Worm (Caenorhabditis elegans) whole organism, L1 larva: ENCODE data around the gene R07E5.11.

ENCODE experiments used
- C04F5.9 ChIP-seq: sonication (generic microtip); optimal IDR thresholded peaks from 2 replicates; lab custom pipeline; 2016; ENCODE audit warnings: missing genetic modification characterization, missing compliant biosample characterization
- C16A3.4 ChIP-seq: fragments of 150-350 bp; optimal IDR thresholded peaks from 2 replicates; lab custom pipeline; 2014; ENCODE audit warnings: missing biosample characterization, missing genetic modification characterization
- C34B4.2 ChIP-seq: sonication (generic microtip); optimal IDR thresholded peaks from 2 replicates; lab custom pipeline; 2017; ENCODE audit warnings: mild to moderate bottlenecking, missing genetic modification characterization, missing compliant biosample characterization
- F16B12.6 ChIP-seq: fragments of 150-350 bp; optimal IDR thresholded peaks from 2 replicates; lab custom pipeline; 2014; ENCODE audit warnings: missing biosample characterization, missing genetic modification characterization
- aha-1 ChIP-seq: fragments of 150-350 bp; optimal IDR thresholded peaks from 2 replicates; lab custom pipeline; 2014; ENCODE audit warnings: missing biosample characterization, missing genetic modification characterization
- alr-1 ChIP-seq: fragments of 200-800 bp; sonication (Bioruptor generic); optimal IDR thresholded peaks from 2 replicates; lab custom pipeline; 2018; ENCODE audit warnings: borderline replicate concordance, mild to moderate bottlenecking, missing genetic modification characterization, missing compliant biosample characterization
- aly-2 ChIP-seq: fragments of 150-350 bp; optimal IDR thresholded peaks from 2 replicates; lab custom pipeline; 2014; ENCODE audit warnings: missing biosample characterization, missing genetic modification characterization
- ama-1 ChIP-seq: fragments of 150-350 bp; optimal IDR thresholded peaks from 2 replicates; lab custom pipeline; 2014
- blmp-1 ChIP-seq: fragments of 150-350 bp; optimal IDR thresholded peaks from 2 replicates; lab custom pipeline; 2014; ENCODE audit warnings: missing biosample characterization, missing genetic modification characterization
- ceh-63 ChIP-seq: fragments of 200-800 bp; sonication (Bioruptor generic); optimal IDR thresholded peaks from 2 replicates; lab custom pipeline; 2018; ENCODE audit warnings: mild to moderate bottlenecking, missing genetic modification characterization, missing compliant biosample characterization
- ceh-88 ChIP-seq: fragments of 200-800 bp; sonication (Bioruptor generic); IDR thresholded peaks from 2 replicates; pipeline ENCODE4 v1.3.6; 2022; ENCODE audit warnings: missing genetic modification characterization, missing compliant biosample characterization
- dpl-1 ChIP-seq, 3 experiments: fragments of 150-350 bp in 2 of 3; sonication (generic microtip) in 1 of 3; optimal IDR thresholded peaks; 2 replicates each; lab custom pipeline; 2014 to 2017; ENCODE audit warnings: missing biosample characterization in 3 of 3, missing genetic modification characterization in 3 of 3, missing genetic modification reagents in 3 of 3
- egl-13 ChIP-seq: sonication (generic microtip); optimal IDR thresholded peaks from 2 replicates; lab custom pipeline; 2016; ENCODE audit warnings: missing genotype, missing genetic modification reagents, missing genetic modification characterization, missing compliant biosample characterization
- elt-2 ChIP-seq: sonication (generic microtip); optimal IDR thresholded peaks from 2 replicates; lab custom pipeline; 2016; ENCODE audit warnings: missing genetic modification characterization, mild to moderate bottlenecking, inconsistent platforms, missing compliant biosample characterization, missing genetic modification reagents
- elt-3 ChIP-seq, 6 experiments: fragments of 150-350 bp in 1 of 6; sonication (generic microtip); optimal IDR thresholded peaks; 2 replicates each; lab custom pipeline; 2017 to 2018; ENCODE audit warnings: missing biosample characterization in 6 of 6, missing genetic modification characterization in 6 of 6, inconsistent platforms in 1 of 6
- ets-5 ChIP-seq: fragments of 200-800 bp; sonication (Bioruptor generic); IDR thresholded peaks from 2 replicates; pipeline ENCODE4 v1.3.6; 2022; ENCODE audit warnings: missing genetic modification characterization, missing compliant biosample characterization
- fkh-10 ChIP-seq: sonication (generic microtip); optimal IDR thresholded peaks from 2 replicates; lab custom pipeline; 2017; ENCODE audit warnings: missing biosample characterization, missing genetic modification reagents, missing genetic modification characterization
- fos-1 ChIP-seq: fragments of 150-350 bp; optimal IDR thresholded peaks from 2 replicates; lab custom pipeline; 2014; ENCODE audit warnings: missing biosample characterization, missing genetic modification characterization
- hpl-2 ChIP-seq: fragments of 150-350 bp; optimal IDR thresholded peaks from 2 replicates; lab custom pipeline; 2014; ENCODE audit warnings: missing biosample characterization, missing genetic modification reagents, missing genetic modification characterization
- isw-1 ChIP-seq: fragments of 200-800 bp; sonication (Bioruptor generic); IDR thresholded peaks from 2 replicates; pipeline ENCODE4 v1.3.6; 2022; ENCODE audit warnings: missing genetic modification characterization, missing compliant biosample characterization
- jun-1 ChIP-seq: fragments of 150-350 bp; optimal IDR thresholded peaks from 2 replicates; lab custom pipeline; 2014; ENCODE audit warnings: missing biosample characterization, missing genetic modification reagents, missing genetic modification characterization
- lin-14 ChIP-seq: fragments of 200-800 bp; sonication (Bioruptor generic); optimal IDR thresholded peaks from 2 replicates; lab custom pipeline; 2018; ENCODE audit warnings: mild to moderate bottlenecking, missing genetic modification characterization, moderate library complexity, missing compliant biosample characterization
- lin-35 ChIP-seq, 2 experiments: fragments of 150-350 bp; optimal IDR thresholded peaks; 2 replicates each; lab custom pipeline; 2014; ENCODE audit warnings: missing biosample characterization in 2 of 2, missing genetic modification characterization in 2 of 2, missing genetic modification reagents in 2 of 2
- lin-39 ChIP-seq: fragments of 150-350 bp; optimal IDR thresholded peaks from 2 replicates; lab custom pipeline; 2014; ENCODE audit warnings: missing biosample characterization, missing genetic modification reagents, missing genetic modification characterization
- lir-3 ChIP-seq: sonication (generic microtip); optimal IDR thresholded peaks from 2 replicates; lab custom pipeline; 2016; ENCODE audit warnings: mild to moderate bottlenecking, missing genetic modification characterization, moderate library complexity, missing compliant biosample characterization; ENCODE audit not compliant: poor library complexity
- lsy-2 ChIP-seq, 2 experiments: fragments of 150-350 bp; optimal IDR thresholded peaks; 2 replicates each; lab custom pipeline; 2014; ENCODE audit warnings: missing biosample characterization in 2 of 2, missing genetic modification characterization in 2 of 2
- mdl-1 ChIP-seq, 2 experiments: fragments of 150-350 bp; optimal IDR thresholded peaks; 2 replicates each; lab custom pipeline; 2014 to 2017; ENCODE audit warnings: missing biosample characterization in 2 of 2, missing genetic modification characterization in 2 of 2, inconsistent platforms in 1 of 2
- mep-1 ChIP-seq: fragments of 150-350 bp; optimal IDR thresholded peaks from 2 replicates; lab custom pipeline; 2014; ENCODE audit warnings: missing biosample characterization, missing genetic modification characterization
- nhr-12 ChIP-seq: sonication (generic microtip); optimal IDR thresholded peaks from 2 replicates; lab custom pipeline; 2017; ENCODE audit warnings: missing biosample characterization, missing genetic modification characterization
- nhr-19 ChIP-seq: fragments of 200-800 bp; sonication (Bioruptor generic); conservative IDR thresholded peaks from 2 replicates; pipeline ENCODE4 v1.3.6; 2022; ENCODE audit warnings: missing genetic modification characterization, missing compliant biosample characterization
- nhr-20 ChIP-seq: sonication (generic microtip); optimal IDR thresholded peaks from 2 replicates; lab custom pipeline; 2016; ENCODE audit warnings: mild to moderate bottlenecking, missing genetic modification characterization, missing compliant biosample characterization
- nhr-47 ChIP-seq: sonication (generic microtip); optimal IDR thresholded peaks from 2 replicates; lab custom pipeline; 2016; ENCODE audit warnings: mild to moderate bottlenecking, missing genetic modification characterization, moderate library complexity, missing compliant biosample characterization
- nhr-84 ChIP-seq: sonication (generic microtip); optimal IDR thresholded peaks from 2 replicates; lab custom pipeline; 2017; ENCODE audit warnings: missing biosample characterization, missing genetic modification characterization
- nhr-85 ChIP-seq: sonication (generic microtip); peaks from one replicate; lab custom pipeline; 2016; ENCODE audit warnings: missing genetic modification characterization, inconsistent platforms, missing compliant biosample characterization
- nhr-90 ChIP-seq: sonication (generic microtip); optimal IDR thresholded peaks from 2 replicates; lab custom pipeline; 2016; ENCODE audit warnings: mild to moderate bottlenecking, missing genetic modification characterization, missing compliant biosample characterization; ENCODE audit not compliant: poor library complexity
- pax-3 ChIP-seq: fragments of 200-800 bp; sonication (Bioruptor generic); optimal IDR thresholded peaks from 2 replicates; lab custom pipeline; 2018; ENCODE audit warnings: mild to moderate bottlenecking, missing genetic modification characterization, moderate library complexity, missing compliant biosample characterization
- pqm-1 ChIP-seq: sonication (generic microtip); optimal IDR thresholded peaks from 3 replicates; lab custom pipeline; 2017; ENCODE audit warnings: missing biosample characterization, missing genetic modification characterization
- rnt-1 ChIP-seq: sonication (generic microtip); optimal IDR thresholded peaks from 2 replicates; lab custom pipeline; 2016; ENCODE audit warnings: mild to moderate bottlenecking, missing genetic modification characterization, moderate library complexity, missing compliant biosample characterization
- skn-1 ChIP-seq: fragments of 150-350 bp; optimal IDR thresholded peaks from 2 replicates; lab custom pipeline; 2014; ENCODE audit warnings: missing biosample characterization, missing genetic modification characterization
- snpc-4 ChIP-seq: fragments of 150-350 bp; optimal IDR thresholded peaks from 2 replicates; lab custom pipeline; 2014; ENCODE audit warnings: missing biosample characterization, missing genetic modification characterization
- sox-4 ChIP-seq: sonication (generic microtip); optimal IDR thresholded peaks from 2 replicates; lab custom pipeline; 2016; ENCODE audit warnings: missing genetic modification characterization, missing compliant biosample characterization
- sptf-1 ChIP-seq: fragments of 150-350 bp; optimal IDR thresholded peaks from 2 replicates; lab custom pipeline; 2014; ENCODE audit warnings: missing biosample characterization, missing genetic modification characterization
- tbx-2 ChIP-seq: sonication (generic microtip); optimal IDR thresholded peaks from 2 replicates; lab custom pipeline; 2016; ENCODE audit warnings: missing genetic modification characterization, missing compliant biosample characterization
- tlp-1 ChIP-seq: fragments of 150-350 bp; optimal IDR thresholded peaks from 2 replicates; lab custom pipeline; 2014; ENCODE audit warnings: missing biosample characterization, missing genetic modification characterization
- unc-130 ChIP-seq: fragments of 150-350 bp; optimal IDR thresholded peaks from 2 replicates; lab custom pipeline; 2017; ENCODE audit warnings: missing biosample characterization, missing genetic modification characterization, inconsistent platforms
- unc-30 ChIP-seq: sonication (generic microtip); optimal IDR thresholded peaks from 2 replicates; lab custom pipeline; 2017; ENCODE audit warnings: missing biosample characterization, missing genetic modification characterization
- unc-62 ChIP-seq: fragments of 150-350 bp; optimal IDR thresholded peaks from 2 replicates; lab custom pipeline; 2014; ENCODE audit warnings: missing biosample characterization, missing genetic modification reagents, missing genetic modification characterization
- unc-98 ChIP-seq: fragments of 200-800 bp; sonication (Bioruptor generic); IDR thresholded peaks from 2 replicates; pipeline ENCODE4 v1.3.6; 2022; ENCODE audit warnings: missing genetic modification characterization, missing compliant biosample characterization
- vab-15 ChIP-seq: sonication (generic microtip); optimal IDR thresholded peaks from 2 replicates; lab custom pipeline; 2017; ENCODE audit warnings: missing genotype, mild to moderate bottlenecking, missing genetic modification characterization, missing compliant biosample characterization
- xbp-1 ChIP-seq: sonication (generic microtip); optimal IDR thresholded peaks from 2 replicates; lab custom pipeline; 2016; ENCODE audit warnings: missing genetic modification characterization, missing compliant biosample characterization
- zag-1 ChIP-seq: fragments of 150-350 bp; optimal IDR thresholded peaks from 2 replicates; lab custom pipeline; 2014; ENCODE audit warnings: missing biosample characterization, missing genetic modification characterization
- ztf-4 ChIP-seq: fragments of 150-350 bp; optimal IDR thresholded peaks from 2 replicates; lab custom pipeline; 2014; ENCODE audit warnings: missing biosample characterization, missing genetic modification characterization

The R07E5.11 gene

ce11 chrIII:4412108-4413009, 2.7 kb downstream of the R07E5.11 start (continued):
- TF ChIP-seq isw-1 (GFP tag; lab: Robert Waterston, UW) (no peak), C16A3.4 (tag; lab: Kevin White, UChicago) (peak; percentile 27), tlp-1 (tag; lab: Kevin White, UChicago) (no peak), dpl-1 (GFP tag; optimal IDR thresholded peaks at IDR 0.05; lab: Kevin White, UChicago) (peak; percentile 2 to 41 (median 4)), ama-1 (lab: Kevin White, UChicago) (no peak), blmp-1 (tag; lab: Kevin White, UChicago) (peak; percentile 19), hpl-2 (no peak), mdl-1 (tag; optimal IDR thresholded peaks at IDR 0.05; lab: Kevin White, UChicago) (peak in 1 of 2 experiments; percentile 43), alr-1 (tag; lab: Kevin White, UChicago) (no peak), lin-35 (GFP tag; optimal IDR thresholded peaks at IDR 0.05; lab: Kevin White, UChicago) (peak; percentile 6 to 41), sptf-1 (tag; lab: Kevin White, UChicago) (no peak), ets-5 (no peak), C04F5.9 (tag; lab: Kevin White, UChicago) (no peak), vab-15 (tag; lab: Kevin White, UChicago) (no peak), lin-39 (tag; lab: Kevin White, UChicago) (no peak), ceh-88 (GFP tag; lab: Robert Waterston, UW) (no peak), tbx-2 (tag; lab: Kevin White, UChicago) (peak; percentile 42), nhr-85 (peak; percentile 80), elt-2 (tag; lab: Kevin White, UChicago) (peak; percentile 20), snpc-4 (tag; lab: Kevin White, UChicago) (peak; percentile 31), nhr-12 (no peak), jun-1 (tag; lab: Kevin White, UChicago) (no peak), unc-62 (GFP tag; lab: Kevin White, UChicago) (no peak), lsy-2 (tag; optimal IDR thresholded peaks at IDR 0.05; lab: Kevin White, UChicago) (peak; percentile 27 to 52), unc-130 (tag; lab: Kevin White, UChicago) (peak; percentile 3), nhr-47 (tag; lab: Kevin White, UChicago) (peak; percentile 60), ceh-63 (GFP tag; lab: Kevin White, UChicago) (no peak), aha-1 (no peak), mep-1 (tag; lab: Kevin White, UChicago) (no peak), skn-1 (peak; percentile 10), zag-1 (tag; lab: Kevin White, UChicago) (no peak), nhr-84 (tag; lab: Kevin White, UChicago) (no peak), unc-30 (tag; lab: Kevin White, UChicago) (no peak), lin-14 (GFP tag; lab: Kevin White, UChicago) (peak; percentile 88), pqm-1 (tag; lab: Kevin White, UChicago) (no peak), unc-98 (GFP tag; lab: Robert Waterston, UW) (no peak), nhr-20 (tag; lab: Kevin White, UChicago) (peak; percentile 83), rnt-1 (peak; percentile 48), F16B12.6 (tag; lab: Kevin White, UChicago) (peak; percentile 19), nhr-19 (GFP tag; lab: Robert Waterston, UW) (peak; percentile 48), C34B4.2 (no peak), ztf-4 (tag; lab: Kevin White, UChicago) (peak; percentile 1), nhr-90 (peak; percentile 39), pax-3 (tag; lab: Kevin White, UChicago) (no peak), fos-1 (tag; lab: Kevin White, UChicago) (no peak), aly-2 (tag; lab: Kevin White, UChicago) (no peak), lir-3 (tag; lab: Kevin White, UChicago) (peak; percentile 5), xbp-1 (tag; lab: Kevin White, UChicago) (peak; percentile 29), elt-3 (tag; optimal IDR thresholded peaks at IDR 0.05; lab: Kevin White, UChicago) (no peak), egl-13 (no peak), sox-4 (tag; lab: Kevin White, UChicago) (no peak), fkh-10 (GFP tag; lab: Kevin White, UChicago) (no peak)
